Worm (Caenorhabditis elegans) whole organism, L2 larva: ENCODE data around the gene nhr-168.

Experiments
- C34F6.9 ChIP-seq: fragments of 150-350 bp; optimal IDR thresholded peaks from 2 replicates; lab custom pipeline; 2014; ENCODE audit warnings: missing biosample characterization, missing genetic modification characterization
- F13H6.1 ChIP-seq: sonication (generic microtip); optimal IDR thresholded peaks from 2 replicates; lab custom pipeline; 2016; ENCODE audit warnings: missing genetic modification characterization, missing compliant biosample characterization
- ZK546.5 ChIP-seq: sonication (generic microtip); optimal IDR thresholded peaks from 2 replicates; lab custom pipeline; 2017; ENCODE audit warnings: missing biosample characterization, missing genetic modification characterization
- alr-1 ChIP-seq: fragments of 150-350 bp; optimal IDR thresholded peaks from 2 replicates; lab custom pipeline; 2014; ENCODE audit warnings: missing biosample characterization, missing genetic modification characterization
- aly-2 ChIP-seq: fragments of 150-350 bp; optimal IDR thresholded peaks from 2 replicates; lab custom pipeline; 2014; ENCODE audit warnings: missing biosample characterization, missing genetic modification characterization
- ama-1 ChIP-seq: fragments of 150-350 bp; optimal IDR thresholded peaks from 2 replicates; lab custom pipeline; 2018; ENCODE audit warnings: inconsistent platforms
- blmp-1 ChIP-seq: sonication (generic microtip); optimal IDR thresholded peaks from 2 replicates; lab custom pipeline; 2017; ENCODE audit warnings: missing genetic modification characterization, mild to moderate bottlenecking, missing compliant biosample characterization, antibody characterized with exemption, moderate library complexity; ENCODE audit not compliant: insufficient read depth
- ceh-16 ChIP-seq: fragments of 150-350 bp; optimal IDR thresholded peaks from 2 replicates; lab custom pipeline; 2014; ENCODE audit warnings: missing biosample characterization, missing genetic modification characterization
- dmd-4 ChIP-seq: sonication (generic microtip); optimal IDR thresholded peaks from 2 replicates; lab custom pipeline; 2017; ENCODE audit warnings: missing biosample characterization, missing genetic modification characterization
- egl-27 ChIP-seq: sonication (generic microtip); optimal IDR thresholded peaks from 3 replicates; lab custom pipeline; 2017; ENCODE audit warnings: missing biosample characterization, missing genetic modification reagents, missing genetic modification characterization
- elt-1 ChIP-seq: fragments of 150-350 bp; optimal IDR thresholded peaks from 2 replicates; lab custom pipeline; 2014; ENCODE audit warnings: missing biosample characterization, missing genetic modification characterization
- elt-3 ChIP-seq: sonication (generic microtip); optimal IDR thresholded peaks from 2 replicates; lab custom pipeline; 2017; ENCODE audit warnings: missing biosample characterization, missing genetic modification characterization
- fos-1 ChIP-seq: fragments of 150-350 bp; optimal IDR thresholded peaks from 2 replicates; lab custom pipeline; 2014; ENCODE audit warnings: missing biosample characterization, missing genetic modification characterization
- gmeb-1 ChIP-seq: fragments of 150-350 bp; optimal IDR thresholded peaks from 2 replicates; lab custom pipeline; 2014; ENCODE audit warnings: missing biosample characterization, missing genetic modification characterization
- lin-11 ChIP-seq: fragments of 150-350 bp; sonication (generic microtip); optimal IDR thresholded peaks from 2 replicates; lab custom pipeline; 2014; ENCODE audit warnings: missing biosample characterization, missing genetic modification characterization, inconsistent platforms, mixed read lengths
- lin-13 ChIP-seq: fragments of 150-350 bp; optimal IDR thresholded peaks from 2 replicates; lab custom pipeline; 2014; ENCODE audit warnings: missing biosample characterization, missing genetic modification reagents, missing genetic modification characterization
- lin-39 ChIP-seq: fragments of 150-350 bp; optimal IDR thresholded peaks from 2 replicates; lab custom pipeline; 2014; ENCODE audit warnings: missing biosample characterization, missing genetic modification reagents, missing genetic modification characterization
- lsy-2 ChIP-seq, 2 experiments: fragments of 150-350 bp in 1 of 2; sonication (generic microtip) in 1 of 2; optimal IDR thresholded peaks; 2 replicates each; lab custom pipeline; 2014 to 2017; ENCODE audit warnings: missing biosample characterization in 2 of 2, missing genetic modification characterization in 2 of 2
- mbf-1 ChIP-seq: sonication (generic microtip); optimal IDR thresholded peaks from 2 replicates; lab custom pipeline; 2017; ENCODE audit warnings: missing biosample characterization, missing genetic modification characterization
- mdl-1 ChIP-seq, 2 experiments: fragments of 150-350 bp in 1 of 2; sonication (generic microtip) in 1 of 2; optimal IDR thresholded peaks; 2 replicates each; lab custom pipeline; 2017; ENCODE audit warnings: missing biosample characterization in 2 of 2, missing genetic modification characterization in 2 of 2
- nhr-11 ChIP-seq: fragments of 150-350 bp; optimal IDR thresholded peaks from 2 replicates; lab custom pipeline; 2014; ENCODE audit warnings: missing biosample characterization, missing genetic modification characterization
- nhr-129 ChIP-seq: fragments of 150-350 bp; optimal IDR thresholded peaks from 2 replicates; lab custom pipeline; 2014; ENCODE audit warnings: missing biosample characterization, missing genetic modification characterization
- nhr-21 ChIP-seq: fragments of 150-350 bp; optimal IDR thresholded peaks from 2 replicates; lab custom pipeline; 2014; ENCODE audit warnings: missing biosample characterization, missing genetic modification characterization
- nhr-23 ChIP-seq: fragments of 150-350 bp; optimal IDR thresholded peaks from 2 replicates; lab custom pipeline; 2014; ENCODE audit warnings: missing biosample characterization, missing genetic modification reagents, missing genetic modification characterization
- nhr-237 ChIP-seq: fragments of 150-350 bp; optimal IDR thresholded peaks from 2 replicates; lab custom pipeline; 2014; ENCODE audit warnings: missing biosample characterization, missing genetic modification characterization
- nhr-25 ChIP-seq: fragments of 150-350 bp; sonication (generic microtip); optimal IDR thresholded peaks from 3 replicates; lab custom pipeline; 2014; ENCODE audit warnings: missing biosample characterization, missing genetic modification characterization
- peb-1 ChIP-seq: fragments of 150-350 bp; optimal IDR thresholded peaks from 2 replicates; lab custom pipeline; 2014; ENCODE audit warnings: missing biosample characterization, missing genetic modification characterization
- skn-1 ChIP-seq: sonication (generic microtip); optimal IDR thresholded peaks from 2 replicates; lab custom pipeline; 2017; ENCODE audit warnings: missing biosample characterization, missing genetic modification characterization
- sma-3 ChIP-seq: sonication (generic microtip); optimal IDR thresholded peaks from 2 replicates; lab custom pipeline; 2016; ENCODE audit warnings: missing genetic modification reagents, missing genetic modification characterization, missing compliant biosample characterization
- sma-9 ChIP-seq, 2 experiments: fragments of 150-350 bp in 1 of 2; sonication (generic microtip) in 1 of 2; optimal IDR thresholded peaks; 2 replicates each; lab custom pipeline; 2014 to 2016; ENCODE audit warnings: missing genetic modification characterization in 2 of 2, mild to moderate bottlenecking in 1 of 2, missing biosample characterization in 1 of 2, missing compliant biosample characterization in 1 of 2, missing genetic modification reagents in 1 of 2, moderate library complexity in 1 of 2
- snpc-4 ChIP-seq: fragments of 150-350 bp; optimal IDR thresholded peaks from 2 replicates; lab custom pipeline; 2014; ENCODE audit warnings: missing biosample characterization, missing genetic modification characterization
- unc-55 ChIP-seq: fragments of 150-350 bp; sonication (generic microtip); optimal IDR thresholded peaks from 3 replicates; lab custom pipeline; 2014; ENCODE audit warnings: missing biosample characterization, missing genetic modification reagents, missing genetic modification characterization
- unc-62 ChIP-seq: fragments of 150-350 bp; optimal IDR thresholded peaks from 2 replicates; lab custom pipeline; 2014; ENCODE audit warnings: missing biosample characterization, missing genetic modification reagents, missing genetic modification characterization
- zag-1 ChIP-seq: fragments of 150-350 bp; optimal IDR thresholded peaks from 2 replicates; lab custom pipeline; 2014; ENCODE audit warnings: missing biosample characterization, missing genetic modification characterization
- ztf-1 ChIP-seq: fragments of 200-800 bp; sonication (Bioruptor generic); conservative IDR thresholded peaks from 2 replicates; pipeline ENCODE4 v1.3.6; 2022; ENCODE audit warnings: missing genetic modification characterization, missing compliant biosample characterization

Gene nhr-168

DNA sequence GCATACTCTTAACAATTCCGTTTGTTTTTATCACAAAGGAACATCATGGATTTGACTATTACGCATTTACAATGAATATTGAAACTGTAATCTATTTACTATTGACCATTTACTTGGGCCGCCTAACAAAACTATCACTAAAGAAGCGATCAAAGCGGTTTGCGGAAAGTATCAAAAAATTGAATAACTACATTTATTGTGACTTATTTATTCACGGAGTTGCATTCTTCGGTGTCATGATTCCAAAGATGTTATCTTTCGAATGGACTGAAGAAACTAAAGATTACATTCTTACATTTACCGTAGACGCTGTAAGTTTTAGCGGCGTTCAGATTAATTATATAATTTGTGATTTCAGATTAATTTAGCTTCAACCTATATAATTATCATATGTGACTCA lies 30.6 kb upstream of the nhr-168 start:
- TF ChIP-seq skn-1: no peak
- TF ChIP-seq ztf-1 (GFP tag; lab: Robert Waterston, UW): no peak
- TF ChIP-seq aly-2 (tag; lab: Kevin White, UChicago): no peak
- TF ChIP-seq snpc-4 (tag; lab: Kevin White, UChicago): no peak
- no peak for TF ChIP-seq mbf-1
- no peak for TF ChIP-seq sma-9 (GFP tag; optimal IDR thresholded peaks at IDR 0.05; lab: Kevin White, UChicago)
- no peak for TF ChIP-seq sma-9 (tag; optimal IDR thresholded peaks at IDR 0.05; lab: Kevin White, UChicago)
- no peak for TF ChIP-seq nhr-237 (tag; lab: Kevin White, UChicago)
- TF ChIP-seq alr-1 (tag; lab: Kevin White, UChicago): no peak
- no peak for TF ChIP-seq F13H6.1 (tag; lab: Kevin White, UChicago)
- no peak for TF ChIP-seq lin-39

DNA sequence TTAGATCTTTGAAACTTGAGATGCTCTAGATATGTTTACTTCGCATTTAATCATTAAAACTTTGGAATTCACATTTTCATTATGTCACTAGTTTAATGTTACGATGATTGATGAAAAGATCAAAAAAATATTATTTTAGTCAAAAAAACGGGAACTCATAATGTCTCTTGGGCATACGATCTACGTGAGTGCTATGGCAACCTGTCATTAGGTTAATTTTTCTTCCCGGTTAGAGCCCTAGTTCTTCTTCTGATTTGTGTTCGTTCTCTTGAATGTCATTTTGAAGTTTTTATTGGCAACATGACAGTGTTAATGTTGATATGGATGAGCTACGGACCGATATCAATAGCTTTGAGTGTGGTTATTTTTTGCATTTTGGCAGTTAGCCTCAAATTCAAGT lies 29.7 kb upstream of the nhr-168 start, which contains the start of gene srg-46:
Gene srg-46, plus strand, starts transcription at position 301 of the 400 bp plus-strand sequence.
- TF ChIP-seq peb-1: no peak
- TF ChIP-seq lin-39: no peak
- no peak for TF ChIP-seq nhr-25 (tag; lab: Kevin White, UChicago)
- TF ChIP-seq nhr-237 (tag; lab: Kevin White, UChicago): no peak
- TF ChIP-seq nhr-21: no peak
- no peak for TF ChIP-seq mdl-1 (tag; optimal IDR thresholded peaks at IDR 0.05; lab: Kevin White, UChicago)
- TF ChIP-seq elt-1 (tag; lab: Kevin White, UChicago): no peak

DNA sequence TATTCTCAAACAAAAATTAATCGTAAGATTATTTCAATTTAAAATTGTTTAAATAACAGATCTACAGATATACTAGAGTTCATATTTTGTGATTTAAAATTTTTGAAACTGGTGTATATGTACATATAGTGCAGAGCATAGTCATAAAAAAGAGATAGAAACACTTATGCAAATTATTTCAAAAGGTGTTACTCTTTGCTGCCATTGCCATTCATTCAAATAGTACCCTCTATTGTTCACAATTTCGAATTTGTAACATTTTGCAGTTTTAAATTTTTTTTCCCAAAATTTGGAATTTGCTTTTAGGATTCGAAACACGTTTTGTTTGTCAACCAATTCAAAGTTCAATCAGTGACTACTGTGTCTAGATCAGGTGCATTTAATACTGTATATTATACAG lies 26.6 kb upstream of the nhr-168 start, which contains the start of gene F32H5.4:
Gene F32H5.4, plus strand, starts transcription at position 301 of the 400 bp plus-strand sequence.
- TF ChIP-seq snpc-4 (tag; lab: Kevin White, UChicago): no peak
- TF ChIP-seq ZK546.5: no peak
- TF ChIP-seq nhr-11 (tag; lab: Kevin White, UChicago): no peak
- TF ChIP-seq lin-39: no peak
- no peak for TF ChIP-seq gmeb-1 (tag; lab: Kevin White, UChicago)
- TF ChIP-seq sma-3 (GFP tag; lab: Kevin White, UChicago): no peak
- TF ChIP-seq mdl-1 (tag; optimal IDR thresholded peaks at IDR 0.05; lab: Kevin White, UChicago): no peak
- TF ChIP-seq nhr-21: no peak
- TF ChIP-seq nhr-237 (tag; lab: Kevin White, UChicago): no peak
- no peak for TF ChIP-seq nhr-23
- TF ChIP-seq fos-1 (tag; lab: Kevin White, UChicago): no peak
- no peak for TF ChIP-seq lin-11 (tag; lab: Kevin White, UChicago)
- no peak for TF ChIP-seq nhr-129
- no peak for TF ChIP-seq unc-62
- TF ChIP-seq, all 48 proteins: peak for 0

DNA sequence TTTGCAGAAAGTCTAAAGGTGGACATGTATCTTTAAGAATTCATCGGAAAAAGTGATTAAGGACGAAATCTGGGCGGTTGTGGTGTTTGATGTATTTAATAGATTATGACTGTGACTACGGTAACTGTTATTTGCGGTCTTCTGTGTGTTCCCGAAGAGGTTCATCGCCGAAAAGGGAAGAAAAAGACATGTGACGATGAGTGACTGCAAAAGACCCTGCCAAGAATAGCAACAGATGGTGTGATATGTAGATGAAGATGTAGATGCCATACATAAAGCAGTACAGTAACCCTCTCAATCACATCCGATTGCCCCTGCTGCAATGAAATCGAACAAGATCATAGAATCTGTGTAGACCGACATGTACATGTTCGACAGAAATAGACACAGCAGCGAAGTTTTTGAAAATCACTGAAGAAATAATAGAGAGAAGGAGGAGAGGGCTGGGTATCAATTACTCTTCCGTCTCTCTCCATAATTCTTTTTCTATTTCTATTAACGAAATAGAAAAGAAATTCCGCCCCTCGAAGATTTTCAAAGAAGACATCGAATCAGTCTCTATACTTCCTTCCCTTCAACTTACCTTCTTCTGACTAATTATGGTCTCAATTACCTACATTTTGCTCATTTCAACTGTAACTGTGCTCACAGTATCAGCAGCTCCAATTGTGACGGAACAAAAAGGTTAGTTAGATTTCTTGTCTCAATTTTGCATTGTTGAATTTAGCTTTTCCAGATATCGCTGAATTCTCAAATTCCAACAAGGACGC lies 25.3 kb upstream of the nhr-168 start, which contains the start of gene F32H5.3:
Gene F32H5.3, plus strand, starts transcription at position 513 of the 770 bp plus-strand sequence.
- TF ChIP-seq ama-1 (lab: Kevin White, UChicago) (peak; percentile 30), lin-13 (GFP tag; lab: Kevin White, UChicago) (no peak), lsy-2 (tag; optimal IDR thresholded peaks at IDR 0.05; lab: Kevin White, UChicago) (peak in 1 of 2 experiments; percentile 47), peb-1 (no peak), C34F6.9 (tag; lab: Kevin White, UChicago) (no peak), unc-55 (GFP tag; lab: Kevin White, UChicago) (no peak), zag-1 (tag; lab: Kevin White, UChicago) (no peak), nhr-11 (tag; lab: Kevin White, UChicago) (no peak), nhr-25 (tag; lab: Kevin White, UChicago) (peak; percentile 44), elt-3 (tag; lab: Kevin White, UChicago) (no peak), nhr-21 (peak; percentile 44), dmd-4 (tag; lab: Kevin White, UChicago) (no peak), sma-3 (GFP tag; lab: Kevin White, UChicago) (peak; percentile 30), alr-1 (tag; lab: Kevin White, UChicago) (no peak), blmp-1 (peak; percentile 12), egl-27 (tag; lab: Kevin White, UChicago) (no peak), ceh-16 (no peak), sma-9 (GFP tag; optimal IDR thresholded peaks at IDR 0.05; lab: Kevin White, UChicago) (peak; percentile 23), sma-9 (tag; optimal IDR thresholded peaks at IDR 0.05; lab: Kevin White, UChicago) (no peak)
